Fruit fly (Drosophila melanogaster) whole organism, prepupa: Measurements from ENCODE around the gene Frl.

Experiments
- CG11294 ChIP-seq: fragments of 200-800 bp; sonication (Bioruptor generic); IDR thresholded peaks from 2 replicates; pipeline ENCODE4 v1.3.6; 2022; ENCODE audit warnings: missing biosample characterization, missing genetic modification characterization
- CG32006 ChIP-seq: fragments of 200-800 bp; sonication (Bioruptor generic); optimal IDR thresholded peaks from 3 replicates; lab custom pipeline; 2017; ENCODE audit warnings: missing biosample characterization, mild to moderate bottlenecking, missing genetic modification characterization
- CG34406 ChIP-seq: fragments of 200-800 bp; sonication (Bioruptor generic); optimal IDR thresholded peaks from 3 replicates; lab custom pipeline; 2016; ENCODE audit warnings: missing biosample characterization, missing genetic modification characterization
- Sox15 ChIP-seq: fragments of 200-800 bp; sonication (Bioruptor generic); optimal IDR thresholded peaks from 3 replicates; lab custom pipeline; 2016; ENCODE audit warnings: missing biosample characterization, missing genetic modification characterization
- acj6 ChIP-seq: fragments of 200-800 bp; sonication (Bioruptor generic); optimal IDR thresholded peaks from 3 replicates; lab custom pipeline; 2016; ENCODE audit warnings: missing biosample characterization, missing genetic modification characterization
- cyc ChIP-seq: fragments of 200-800 bp; sonication (Bioruptor generic); optimal IDR thresholded peaks from 3 replicates; lab custom pipeline; 2016; ENCODE audit warnings: missing biosample characterization, missing genetic modification characterization
- esn ChIP-seq: fragments of 200-800 bp; sonication (Bioruptor generic); optimal IDR thresholded peaks from 2 replicates; lab custom pipeline; 2016; ENCODE audit warnings: missing biosample characterization, mild to moderate bottlenecking, missing genetic modification characterization, moderate library complexity
- pdm3 ChIP-seq: fragments of 200-800 bp; sonication (Bioruptor generic); optimal IDR thresholded peaks from 3 replicates; lab custom pipeline; 2016; ENCODE audit warnings: missing biosample characterization, missing genetic modification characterization

dm6 chr3L:14075472-14075871 lies 22.5 kb downstream of the Frl start, which contains the start of gene btl:
- TF ChIP-seq CG11294 (GFP tag; lab: Robert Waterston, UW) = no peak
- TF ChIP-seq Sox15 = no peak
- no peak for TF ChIP-seq esn
- no peak for TF ChIP-seq pdm3 (GFP tag; lab: Kevin White, UChicago)
- TF ChIP-seq CG34406 (GFP tag; lab: Kevin White, UChicago) = no peak
- no peak for TF ChIP-seq CG32006 (GFP tag; lab: Kevin White, UChicago)
- TF ChIP-seq acj6 = no peak
- TF ChIP-seq cyc (GFP tag; lab: Kevin White, UChicago) = no peak
